Fruit fly (Drosophila melanogaster) whole organism: ENCODE results near the gene Ogg1.

Experiments
- CG8478 ChIP-seq: fragments of >200 bp; optimal IDR thresholded peaks from 2 replicates; lab custom pipeline; 2018; ENCODE audit warnings: inconsistent platforms
- Dll ChIP-seq: fragments of >200 bp; optimal IDR thresholded peaks from 2 replicates; lab custom pipeline; 2017
- EcR ChIP-seq, 2 experiments: fragments of >200 bp; optimal IDR thresholded peaks; 2 replicates each; lab custom pipeline; 2017; ENCODE audit warnings: missing biosample characterization in 2 of 2, missing genetic modification characterization in 2 of 2, missing genetic modification reagents in 2 of 2
- pan ChIP-seq: fragments of >200 bp; optimal IDR thresholded peaks from 2 replicates; lab custom pipeline; 2017
- psq ChIP-seq: fragments of >200 bp; optimal IDR thresholded peaks from 2 replicates; lab custom pipeline; 2017
- usp ChIP-seq: fragments of >200 bp; optimal IDR thresholded peaks from 2 replicates; lab custom pipeline; 2017; ENCODE audit warnings: missing biosample characterization, missing genetic modification characterization, mixed read lengths

Ogg1 gene

dm6 chrX:8725238-8725637 lies 35.1 kb downstream of the Ogg1 start:
- TF ChIP-seq pan (no peak), usp (GFP tag; lab: Kevin White, UChicago) (no peak), EcR (GFP tag; optimal IDR thresholded peaks at IDR 0.05; lab: Kevin White, UChicago) (no peak), Dll (no peak), psq (lab: Kevin White, UChicago) (no peak), CG8478 (lab: Kevin White, UChicago) (no peak)

- no peak for TF ChIP-seq CG8478 (lab: Kevin White, UChicago)
- TF ChIP-seq EcR (GFP tag; optimal IDR thresholded peaks at IDR 0.05; lab: Kevin White, UChicago), result no peak
- no peak for TF ChIP-seq usp (GFP tag; lab: Kevin White, UChicago)
- no peak for TF ChIP-seq pan
- TF ChIP-seq psq (lab: Kevin White, UChicago), result no peak
- no peak for TF ChIP-seq Dll
These were observed 36.7 kb downstream of the Ogg1 start for dm6 chrX:8726816-8727215.

- TF ChIP-seq pan (no peak), EcR (GFP tag; optimal IDR thresholded peaks at IDR 0.05; lab: Kevin White, UChicago) (no peak), usp (GFP tag; lab: Kevin White, UChicago) (no peak), Dll (no peak), psq (lab: Kevin White, UChicago) (no peak), CG8478 (lab: Kevin White, UChicago) (no peak)
These were observed 37.9 kb downstream of the Ogg1 start for dm6 chrX:8728030-8728429.

dm6 chrX:8730306-8730705 lies 40.2 kb downstream of the Ogg1 start:
- no peak for TF ChIP-seq pan
- no peak for TF ChIP-seq CG8478 (lab: Kevin White, UChicago)
- TF ChIP-seq psq (lab: Kevin White, UChicago), result no peak
- TF ChIP-seq EcR (GFP tag; optimal IDR thresholded peaks at IDR 0.05; lab: Kevin White, UChicago), result no peak
- TF ChIP-seq usp (GFP tag; lab: Kevin White, UChicago), result no peak
- TF ChIP-seq Dll, result no peak

dm6 chrX:8731464-8731863 lies 41.3 kb downstream of the Ogg1 start:
- TF ChIP-seq Dll, result no peak
- no peak for TF ChIP-seq usp (GFP tag; lab: Kevin White, UChicago)
- TF ChIP-seq CG8478 (lab: Kevin White, UChicago), result no peak
- TF ChIP-seq pan, result no peak
- no peak for TF ChIP-seq psq (lab: Kevin White, UChicago)

- TF ChIP-seq pan (no peak), psq (lab: Kevin White, UChicago) (no peak), CG8478 (lab: Kevin White, UChicago) (no peak), usp (GFP tag; lab: Kevin White, UChicago) (no peak), Dll (no peak), EcR (GFP tag; optimal IDR thresholded peaks at IDR 0.05; lab: Kevin White, UChicago) (no peak)
These were observed 42.3 kb downstream of the Ogg1 start for dm6 chrX:8732379-8732778.
